Fruit fly (Drosophila melanogaster) Kc167 (cell line): ENCODE measurements around the gene Prosbeta3.

Experiments
- Myc ChIP-seq: fragments of >200 bp; optimal IDR thresholded peaks from 2 replicates; lab custom pipeline; 2017; ENCODE audit warnings: missing external identifiers
- h ChIP-seq: fragments of >200 bp; optimal IDR thresholded peaks from 3 replicates; lab custom pipeline; 2018; ENCODE audit warnings: missing external identifiers
- psq ChIP-seq: fragments of >200 bp; optimal IDR thresholded peaks from 2 replicates; lab custom pipeline; 2017; ENCODE audit warnings: missing external identifiers

DNA sequence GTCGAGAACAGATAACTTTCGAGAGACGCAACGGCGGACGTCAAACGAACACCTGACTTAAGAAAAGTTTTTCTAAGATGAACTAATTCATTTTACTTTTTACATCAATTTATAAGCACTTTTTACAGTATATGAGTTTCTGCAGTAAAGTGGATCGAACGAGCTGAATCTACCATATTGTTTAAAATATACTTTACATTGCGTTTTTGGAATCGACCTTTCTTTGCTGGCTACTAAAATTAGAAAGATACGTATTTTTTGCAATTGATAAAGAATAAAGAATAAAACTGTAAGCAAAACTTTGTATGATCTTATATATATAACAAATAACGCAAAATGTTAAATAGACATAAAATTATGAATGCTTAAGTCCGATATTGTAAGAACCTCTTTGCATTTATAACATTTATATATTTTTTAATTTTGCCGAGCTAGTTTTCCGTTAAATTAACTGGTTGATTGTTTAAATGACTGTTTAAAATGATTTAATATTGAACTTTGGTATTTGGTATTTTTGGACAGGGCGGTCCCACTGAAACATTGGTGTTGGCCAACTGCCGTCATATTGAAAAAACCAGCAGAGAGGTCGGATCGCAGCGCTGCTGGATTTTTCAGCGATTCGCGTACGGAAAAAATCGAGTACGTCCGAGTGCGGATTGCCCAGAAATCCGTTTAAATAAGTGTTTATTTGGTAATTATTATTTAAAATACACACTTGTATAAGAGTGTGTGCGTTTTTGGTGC, 46.1 kb upstream of the Prosbeta3 start, which contains the start of gene Kdm2:
- TF ChIP-seq Myc (lab: Kevin White, UChicago) (no peak), psq (lab: Kevin White, UChicago) (no peak), h (lab: Kevin White, UChicago) (no peak)
